Worm (Caenorhabditis elegans) whole organism, young adult: Measurements from ENCODE around the gene dhc-3.

Experiments
- B0019.2 ChIP-seq: fragments of 200-800 bp; sonication (Bioruptor generic); conservative IDR thresholded peaks from 2 replicates; pipeline ENCODE4 v1.3.6; 2022; ENCODE audit warnings: missing genetic modification reagents, missing genetic modification characterization, missing compliant biosample characterization
- C06A6.2 ChIP-seq: fragments of 200-800 bp; sonication (Bioruptor generic); conservative IDR thresholded peaks from 2 replicates; pipeline ENCODE4 v1.3.6; 2022; ENCODE audit warnings: missing genetic modification characterization, missing compliant biosample characterization
- F37B4.10 ChIP-seq: fragments of 200-800 bp; sonication (Bioruptor generic); IDR thresholded peaks from 2 replicates; pipeline ENCODE4 v1.3.6; 2022; ENCODE audit warnings: missing genetic modification characterization, missing compliant biosample characterization
- athp-1 ChIP-seq: sonication (generic microtip); optimal IDR thresholded peaks from 2 replicates; lab custom pipeline; 2017; ENCODE audit warnings: mild to moderate bottlenecking, missing genetic modification characterization, missing compliant biosample characterization
- ceh-100 ChIP-seq: fragments of 200-800 bp; sonication (Bioruptor generic); IDR thresholded peaks from 2 replicates; pipeline ENCODE4 v1.3.6; 2022; ENCODE audit warnings: missing genetic modification reagents, missing genetic modification characterization, missing compliant biosample characterization
- ceh-91 ChIP-seq: fragments of 200-800 bp; sonication (Bioruptor generic); IDR thresholded peaks from 2 replicates; pipeline ENCODE4 v1.3.6; 2022; ENCODE audit warnings: missing genetic modification reagents, missing genetic modification characterization, missing compliant biosample characterization
- chd-7 ChIP-seq: sonication (generic microtip); optimal IDR thresholded peaks from 2 replicates; lab custom pipeline; 2016; ENCODE audit warnings: mild to moderate bottlenecking, missing genetic modification characterization, moderate library complexity, missing compliant biosample characterization
- efl-1 ChIP-seq: fragments of 150-350 bp; optimal IDR thresholded peaks from 2 replicates; lab custom pipeline; 2014; ENCODE audit warnings: missing biosample characterization, missing genetic modification reagents, missing genetic modification characterization
- egl-18 ChIP-seq: fragments of 200-800 bp; sonication (Bioruptor generic); IDR thresholded peaks from 2 replicates; pipeline ENCODE4 v1.3.6; 2022; ENCODE audit warnings: missing genetic modification reagents, missing genetic modification characterization, missing compliant biosample characterization
- ekl-4 ChIP-seq: fragments of 200-800 bp; sonication (Bioruptor generic); IDR thresholded peaks from 2 replicates; pipeline ENCODE4 v1.3.6; 2022; ENCODE audit warnings: missing genetic modification reagents, missing genetic modification characterization, missing compliant biosample characterization
- gei-17 ChIP-seq: fragments of 200-800 bp; sonication (Bioruptor generic); optimal IDR thresholded peaks from 2 replicates; lab custom pipeline; 2018; ENCODE audit warnings: mild to moderate bottlenecking, missing genetic modification characterization, missing compliant biosample characterization
- hmg-1.2 ChIP-seq: fragments of 200-800 bp; sonication (Bioruptor generic); IDR thresholded peaks from 2 replicates; pipeline ENCODE4 v1.3.6; 2022; ENCODE audit warnings: missing genetic modification reagents, missing genetic modification characterization, missing compliant biosample characterization
- hmg-20 ChIP-seq: fragments of 200-800 bp; sonication (Bioruptor generic); IDR thresholded peaks from 2 replicates; pipeline ENCODE4 v1.3.6; 2022; ENCODE audit warnings: missing genetic modification reagents, missing genetic modification characterization, missing compliant biosample characterization
- hsf-1 ChIP-seq: fragments of 200-800 bp; sonication (Bioruptor generic); IDR thresholded peaks from 2 replicates; pipeline ENCODE4 v1.3.6; 2022; ENCODE audit warnings: missing genetic modification reagents, missing genetic modification characterization, missing compliant biosample characterization
- let-526 ChIP-seq: fragments of 200-800 bp; sonication (Bioruptor generic); IDR thresholded peaks from 2 replicates; pipeline ENCODE4 v1.3.6; 2022; ENCODE audit warnings: missing genetic modification reagents, missing genetic modification characterization, missing compliant biosample characterization
- lin-26 ChIP-seq: fragments of 200-800 bp; sonication (Bioruptor generic); IDR thresholded peaks from 2 replicates; pipeline ENCODE4 v1.3.6; 2022; ENCODE audit warnings: missing genetic modification reagents, missing genetic modification characterization, missing compliant biosample characterization
- lin-54 ChIP-seq: fragments of 200-800 bp; sonication (Bioruptor generic); optimal IDR thresholded peaks from 2 replicates; lab custom pipeline; 2018; ENCODE audit warnings: mild to moderate bottlenecking, missing genetic modification characterization, missing compliant biosample characterization
- lir-1 ChIP-seq: fragments of 200-800 bp; sonication (Bioruptor generic); conservative IDR thresholded peaks from 2 replicates; pipeline ENCODE4 v1.3.6; 2022; ENCODE audit warnings: missing genetic modification reagents, missing genetic modification characterization, missing compliant biosample characterization
- lsy-27 ChIP-seq: sonication (generic microtip); optimal IDR thresholded peaks from 2 replicates; lab custom pipeline; 2017; ENCODE audit warnings: missing genetic modification characterization, mild to moderate bottlenecking, missing compliant biosample characterization, antibody characterized with exemption, missing genotype, borderline replicate concordance; ENCODE audit not compliant: insufficient read depth
- madf-3 ChIP-seq: fragments of 200-800 bp; sonication (Bioruptor generic); IDR thresholded peaks from 2 replicates; pipeline ENCODE4 v1.3.6; 2022; ENCODE audit warnings: missing genetic modification reagents, missing genetic modification characterization, missing compliant biosample characterization
- madf-6 ChIP-seq: fragments of 200-800 bp; sonication (Bioruptor generic); IDR thresholded peaks from 2 replicates; pipeline ENCODE4 v1.3.6; 2022; ENCODE audit warnings: missing genetic modification reagents, missing genetic modification characterization, missing compliant biosample characterization
- nfya-2 ChIP-seq: fragments of 200-800 bp; sonication (Bioruptor generic); IDR thresholded peaks from 2 replicates; pipeline ENCODE4 v1.3.6; 2022; ENCODE audit warnings: missing genetic modification reagents, missing genetic modification characterization, missing compliant biosample characterization
- nhr-179 ChIP-seq: sonication (generic microtip); optimal IDR thresholded peaks from 2 replicates; lab custom pipeline; 2016; ENCODE audit warnings: mild to moderate bottlenecking, missing genetic modification characterization, missing compliant biosample characterization
- nhr-80 ChIP-seq: sonication (generic microtip); optimal IDR thresholded peaks from 2 replicates; lab custom pipeline; 2016; ENCODE audit warnings: missing genetic modification characterization, missing compliant biosample characterization
- repo-1 ChIP-seq: sonication (generic microtip); optimal IDR thresholded peaks from 2 replicates; lab custom pipeline; 2017; ENCODE audit warnings: mild to moderate bottlenecking, missing genetic modification characterization, missing compliant biosample characterization
- rpc-1 ChIP-seq, 2 experiments: fragments of 150-350 bp in 1 of 2; sonication (generic microtip) in 1 of 2; optimal IDR thresholded peaks; 2 replicates each; lab custom pipeline; 2014 to 2018; ENCODE audit warnings: missing biosample characterization in 1 of 2, missing genetic modification characterization in 1 of 2, missing genetic modification reagents in 1 of 2, missing genotype in 1 of 2
- snpc-1.3 ChIP-seq: sonication (generic microtip); optimal IDR thresholded peaks from 2 replicates; lab custom pipeline; 2017; ENCODE audit warnings: missing genetic modification characterization, mild to moderate bottlenecking, missing compliant biosample characterization, antibody characterized with exemption, moderate library complexity, missing genotype, missing genetic modification reagents; ENCODE audit not compliant: insufficient read depth
- snpc-4 ChIP-seq, 5 experiments: fragments of 150-350 bp in 1 of 5; sonication (generic microtip) in 4 of 5; optimal IDR thresholded peaks; 2 replicates each; lab custom pipeline; 2014 to 2018; ENCODE audit warnings: missing genetic modification characterization in 5 of 5, missing biosample characterization in 3 of 5, antibody characterized with exemption in 2 of 5, mild to moderate bottlenecking in 2 of 5, missing compliant biosample characterization in 2 of 5, missing genotype in 2 of 5, moderate library complexity in 2 of 5, missing genetic modification reagents in 1 of 5
- tbx-9 ChIP-seq: sonication (generic microtip); optimal IDR thresholded peaks from 2 replicates; lab custom pipeline; 2016; ENCODE audit warnings: borderline replicate concordance, missing genetic modification characterization, inconsistent platforms, missing compliant biosample characterization
- unc-62 ChIP-seq: fragments of 150-350 bp; optimal IDR thresholded peaks from 2 replicates; lab custom pipeline; 2014; ENCODE audit warnings: missing biosample characterization, missing genetic modification reagents, missing genetic modification characterization
- zim-3 ChIP-seq: sonication (generic microtip); optimal IDR thresholded peaks from 2 replicates; lab custom pipeline; 2017; ENCODE audit warnings: mild to moderate bottlenecking, missing genetic modification characterization, moderate library complexity, missing compliant biosample characterization
- ztf-18 ChIP-seq: sonication (generic microtip); optimal IDR thresholded peaks from 2 replicates; lab custom pipeline; 2016; ENCODE audit warnings: missing genotype, mild to moderate bottlenecking, missing genetic modification characterization, missing compliant biosample characterization
- ztf-22 ChIP-seq: fragments of 200-800 bp; sonication (Bioruptor generic); optimal IDR thresholded peaks from 2 replicates; lab custom pipeline; 2018; ENCODE audit warnings: mild to moderate bottlenecking, missing genetic modification characterization, moderate library complexity, missing compliant biosample characterization
- ztf-26 ChIP-seq: sonication (generic microtip); optimal IDR thresholded peaks from 2 replicates; lab custom pipeline; 2017; ENCODE audit warnings: missing genetic modification characterization, missing compliant biosample characterization
- ztf-3 ChIP-seq: fragments of 200-800 bp; sonication (Bioruptor generic); optimal IDR thresholded peaks from 2 replicates; lab custom pipeline; 2018; ENCODE audit warnings: mild to moderate bottlenecking, missing genetic modification characterization, missing compliant biosample characterization

Gene dhc-3

ce11 chrV:13176117-13176753, 37.5 kb downstream of the dhc-3 start, which contains the start of gene him-17 (continued):
- no peak for TF ChIP-seq nfya-2 (GFP tag; lab: Robert Waterston, UW)
- TF ChIP-seq ceh-100: peak; percentile 41; the same call in 1 of the 2 replicates
- no peak for TF ChIP-seq ztf-22 (GFP tag; lab: Kevin White, UChicago)
- no peak for TF ChIP-seq hmg-20 (GFP tag; lab: Robert Waterston, UW)
- no peak for TF ChIP-seq nhr-80 (tag; lab: Kevin White, UChicago)
- peak; percentile 38 for TF ChIP-seq rpc-1 (optimal IDR thresholded peaks at IDR 0.05; lab: Kevin White, UChicago)
- no peak for TF ChIP-seq rpc-1 (tag; optimal IDR thresholded peaks at IDR 0.05; lab: Kevin White, UChicago)

- TF ChIP-seq lir-1 (GFP tag; lab: Robert Waterston, UW): no peak
- TF ChIP-seq snpc-4 (GFP tag; optimal IDR thresholded peaks at IDR 0.05; lab: Kevin White, UChicago): no peak
- no peak for TF ChIP-seq snpc-4 (tag; optimal IDR thresholded peaks at IDR 0.05; lab: Kevin White, UChicago)
- TF ChIP-seq athp-1: no peak
- TF ChIP-seq chd-7 (tag; lab: Kevin White, UChicago): no peak
- TF ChIP-seq madf-3: no peak
- TF ChIP-seq ztf-3 (GFP tag; lab: Kevin White, UChicago): no peak
- no peak for TF ChIP-seq snpc-1.3 (tag; lab: Kevin White, UChicago)
- no peak for TF ChIP-seq ceh-91 (GFP tag; lab: Robert Waterston, UW)
- no peak for TF ChIP-seq ztf-18 (tag; lab: Kevin White, UChicago)
- TF ChIP-seq ztf-26 (tag; lab: Kevin White, UChicago): no peak
- TF ChIP-seq, all 124 proteins: peak for 0
Observed at ce11 chrV:13176814-13177213, 38.0 kb downstream of the dhc-3 start.

- TF ChIP-seq unc-62 (no peak), madf-6 (GFP tag; lab: Robert Waterston, UW) (peak; percentile 37; the same call in 1 of the 2 replicates), efl-1 (GFP tag; lab: Kevin White, UChicago) (no peak), C06A6.2 (no peak), chd-7 (tag; lab: Kevin White, UChicago) (no peak), ekl-4 (GFP tag; lab: Robert Waterston, UW) (no peak), hsf-1 (GFP tag; lab: Robert Waterston, UW) (0 out of 2 replicates have a peak, but pooled peaks have one; percentile 21), nhr-179 (tag; lab: Kevin White, UChicago) (no peak), gei-17 (no peak)
Observed at ce11 chrV:13179986-13180591, 41.3 kb downstream of the dhc-3 start, which contains the start of gene cni-1. cni-1 (plus strand) TSS chrV:13180330.

ce11 chrV:13181450-13181849, 42.7 kb downstream of the dhc-3 start:
- TF ChIP-seq zim-3 (tag; lab: Kevin White, UChicago) (no peak), hmg-20 (GFP tag; lab: Robert Waterston, UW) (no peak), egl-18 (no peak), lin-26 (GFP tag; lab: Robert Waterston, UW) (no peak), madf-3 (no peak), B0019.2 (GFP tag; lab: Robert Waterston, UW) (no peak), F37B4.10 (GFP tag; lab: Robert Waterston, UW) (no peak), tbx-9 (tag; lab: Kevin White, UChicago) (no peak), hmg-1.2 (GFP tag; lab: Robert Waterston, UW) (no peak), rpc-1 (optimal IDR thresholded peaks at IDR 0.05; lab: Kevin White, UChicago) (no peak), rpc-1 (tag; optimal IDR thresholded peaks at IDR 0.05; lab: Kevin White, UChicago) (no peak), efl-1 (GFP tag; lab: Kevin White, UChicago) (no peak), lin-54 (GFP tag; lab: Kevin White, UChicago) (no peak), let-526 (GFP tag; lab: Robert Waterston, UW) (no peak), repo-1 (tag; lab: Kevin White, UChicago) (no peak), lsy-27 (tag; lab: Kevin White, UChicago) (no peak)
- TF ChIP-seq, all 124 proteins: peak for 0
